Worm (Caenorhabditis elegans) whole organism, midembryonic: ENCODE results near the gene comt-1.

Experiments used
- T22C8.4 ChIP-seq: fragments of 200-800 bp; sonication (Bioruptor generic); IDR thresholded peaks from 2 replicates; pipeline ENCODE4 v1.3.6; 2022; ENCODE audit warnings: missing genetic modification characterization, missing compliant biosample characterization
- ztf-23 ChIP-seq: fragments of 200-800 bp; sonication (Bioruptor generic); IDR thresholded peaks from 2 replicates; pipeline ENCODE4 v1.3.6; 2022; ENCODE audit warnings: missing genetic modification reagents, missing genetic modification characterization, missing compliant biosample characterization
- ztf-29 ChIP-seq: fragments of 200-800 bp; sonication (Bioruptor generic); IDR thresholded peaks from 2 replicates; pipeline ENCODE4 v1.3.6; 2022; ENCODE audit warnings: missing genetic modification reagents, missing genetic modification characterization, missing compliant biosample characterization

DNA sequence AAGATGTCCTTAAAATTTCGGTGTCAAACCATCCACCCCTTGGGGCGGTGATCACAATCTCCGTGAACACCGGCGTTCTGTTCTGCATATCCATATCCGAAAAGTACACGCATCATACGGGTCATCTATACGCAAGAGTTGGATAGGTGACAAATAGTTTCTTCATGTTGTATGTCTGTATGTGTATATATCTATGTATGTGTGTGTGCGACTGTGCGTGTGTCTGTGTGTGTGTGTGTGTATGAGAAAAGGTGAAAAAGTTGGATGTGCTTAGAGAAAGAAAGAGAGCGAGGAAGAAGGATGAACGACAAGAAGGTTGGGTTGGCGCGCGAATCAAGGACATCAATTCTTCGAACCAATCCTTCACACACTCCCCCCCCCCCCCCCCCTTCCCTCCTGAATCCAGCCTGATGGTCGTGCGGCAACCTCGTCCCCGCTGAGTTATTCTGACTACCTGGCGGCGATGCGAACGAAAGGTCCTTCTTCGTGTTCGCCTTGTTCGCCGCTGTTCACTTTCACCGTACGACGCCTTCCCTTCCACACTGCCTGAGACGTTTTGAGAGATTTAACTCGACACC is 45.1 kb upstream of the comt-1 start:
- TF ChIP-seq ztf-29 (no peak), ztf-23 (GFP tag; lab: Robert Waterston, UW) (no peak), T22C8.4 (GFP tag; lab: Robert Waterston, UW) (no peak)
